Fruit fly (Drosophila melanogaster): ENCODE measurements around the gene Syt12.

The Syt12 gene

DNA sequence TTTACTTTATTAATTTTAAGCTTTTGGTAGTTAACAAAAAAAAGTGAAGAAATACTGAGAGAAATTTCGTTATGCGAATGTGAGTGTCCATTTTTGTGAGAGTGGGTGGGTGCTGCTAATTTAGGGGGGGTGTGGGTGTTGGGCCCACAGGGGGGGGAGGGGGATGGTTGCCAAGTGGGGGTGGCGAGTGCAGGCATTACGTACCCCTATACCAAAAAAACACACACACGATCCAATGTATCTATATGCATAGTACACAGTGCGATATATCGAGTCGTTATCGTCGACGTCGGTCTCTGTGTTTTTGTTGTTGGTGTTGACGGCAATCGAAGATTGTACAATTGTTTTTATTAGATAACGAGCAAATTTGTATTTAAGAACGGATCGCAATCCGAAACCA is 35.5 kb upstream of the Syt12 start:
- no peak for TF ChIP-seq OdsH (GFP tag; optimal IDR thresholded peaks at IDR 0.05)
- no peak for TF ChIP-seq Hr83 (GFP tag; optimal IDR thresholded peaks at IDR 0.05; ENCODE audit: poor library complexity, severe bottlenecking)
- TF ChIP-seq tai (GFP tag; optimal IDR thresholded peaks at IDR 0.05), result no peak
- TF ChIP-seq woc (GFP tag; optimal IDR thresholded peaks at IDR 0.05), result no peak
- no peak for TF ChIP-seq CrebA (GFP tag; optimal IDR thresholded peaks at IDR 0.05; ENCODE audit: borderline replicate concordance)
- TF ChIP-seq Abd-B (GFP tag; optimal IDR thresholded peaks at IDR 0.05), result no peak
- TF ChIP-seq Vsx2 (GFP tag; optimal IDR thresholded peaks at IDR 0.05; ENCODE audit: partially characterized antibody), result no peak
- no peak for TF ChIP-seq fru (GFP tag; optimal IDR thresholded peaks at IDR 0.05)
- no peak for TF ChIP-seq Dfd (GFP tag; optimal IDR thresholded peaks at IDR 0.05)
- TF ChIP-seq N (GFP tag; optimal IDR thresholded peaks at IDR 0.05), result no peak
- TF ChIP-seq brk (GFP tag; optimal IDR thresholded peaks at IDR 0.05), result no peak
- TF ChIP-seq Sp1 (GFP tag; optimal IDR thresholded peaks at IDR 0.05), result no peak
- TF ChIP-seq GATAd (GFP tag; optimal IDR thresholded peaks at IDR 0.05), result no peak
- TF ChIP-seq dmrt93B (GFP tag; optimal IDR thresholded peaks at IDR 0.05), result no peak
- TF ChIP-seq usp (GFP tag; optimal IDR thresholded peaks at IDR 0.05), result no peak
- no peak for TF ChIP-seq Hnf4 (GFP tag; optimal IDR thresholded peaks at IDR 0.05)
- no peak for TF ChIP-seq CG32264 (GFP tag; optimal IDR thresholded peaks at IDR 0.05)

DNA sequence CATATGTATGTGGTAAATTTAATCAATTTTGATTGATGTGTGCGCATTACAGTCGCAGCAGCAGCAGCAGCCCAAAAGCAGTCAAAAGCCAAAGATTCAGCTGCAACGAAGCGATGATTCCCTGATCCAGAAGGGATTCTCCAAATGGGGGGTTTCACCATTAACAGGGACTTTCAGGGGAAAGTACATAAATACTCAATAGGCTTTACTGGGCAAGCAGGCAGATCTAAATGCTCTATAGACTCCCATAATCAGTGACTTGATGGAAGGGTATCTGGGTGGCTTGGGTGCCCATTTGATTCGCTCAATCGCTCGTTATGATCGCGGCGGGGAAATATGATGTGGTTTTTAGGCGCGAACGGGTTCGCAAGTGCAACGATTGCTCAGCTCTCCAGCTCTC is 33.7 kb upstream of the Syt12 start:
- TF ChIP-seq woc (GFP tag; optimal IDR thresholded peaks at IDR 0.05) (no peak), ey (GFP tag; optimal IDR thresholded peaks at IDR 0.05) (peak; percentile 20), Hr83 (GFP tag; optimal IDR thresholded peaks at IDR 0.05; ENCODE audit: poor library complexity, severe bottlenecking) (no peak), HLH106 (tag; optimal IDR thresholded peaks at IDR 0.05) (peak; percentile 29), h (GFP tag; optimal IDR thresholded peaks at IDR 0.05) (peak; percentile 24), Sp1 (GFP tag; optimal IDR thresholded peaks at IDR 0.05) (peak; percentile 7), usp (GFP tag; optimal IDR thresholded peaks at IDR 0.05) (no peak), dmrt93B (GFP tag; optimal IDR thresholded peaks at IDR 0.05) (peak; percentile 18), br (GFP tag; optimal IDR thresholded peaks at IDR 0.05) (peak; percentile 20), rgr (GFP tag; optimal IDR thresholded peaks at IDR 0.05) (peak; percentile 34), sv (GFP tag; optimal IDR thresholded peaks at IDR 0.05) (no peak), lola (GFP tag; optimal IDR thresholded peaks at IDR 0.05) (no peak), psq (GFP tag; optimal IDR thresholded peaks at IDR 0.05) (peak; percentile 4), Rel (GFP tag; optimal IDR thresholded peaks at IDR 0.05) (no peak), Rel (tag; optimal IDR thresholded peaks at IDR 0.05) (peak; percentile 17)

dm6 chrX:13329572-13330046 is 29.4 kb upstream of the Syt12 start, which contains the start of gene Prx2:
Prx2 (plus strand) TSS chrX:13329824.
- no peak for TF ChIP-seq Rel (GFP tag; optimal IDR thresholded peaks at IDR 0.05)
- peak; percentile 60 for TF ChIP-seq Rel (tag; optimal IDR thresholded peaks at IDR 0.05)
- TF ChIP-seq sage (GFP tag; optimal IDR thresholded peaks at IDR 0.05), result no peak
- TF ChIP-seq h (GFP tag; optimal IDR thresholded peaks at IDR 0.05), result peak; percentile 42
- TF ChIP-seq Hr78 (GFP tag; optimal IDR thresholded peaks at IDR 0.05), result no peak
- TF ChIP-seq Vsx2 (GFP tag; optimal IDR thresholded peaks at IDR 0.05; ENCODE audit: partially characterized antibody), result no peak
- TF ChIP-seq Hnf4 (GFP tag; optimal IDR thresholded peaks at IDR 0.05), result peak; percentile 14
- no peak for TF ChIP-seq dl (GFP tag; optimal IDR thresholded peaks at IDR 0.05; ENCODE audit: insufficient read depth in 1 of 2, partially characterized antibody in 2 of 2)
- no peak for TF ChIP-seq lola (GFP tag; optimal IDR thresholded peaks at IDR 0.05)
- no peak for TF ChIP-seq brk (GFP tag; optimal IDR thresholded peaks at IDR 0.05)
- peak; percentile 21 for TF ChIP-seq CG9705 (GFP tag; optimal IDR thresholded peaks at IDR 0.05)
- no peak for TF ChIP-seq woc (GFP tag; optimal IDR thresholded peaks at IDR 0.05)
- TF ChIP-seq rgr (GFP tag; optimal IDR thresholded peaks at IDR 0.05), result peak; percentile 17
- TF ChIP-seq N (GFP tag; optimal IDR thresholded peaks at IDR 0.05), result no peak
- TF ChIP-seq OdsH (GFP tag; optimal IDR thresholded peaks at IDR 0.05), result no peak
- peak; percentile 49 for TF ChIP-seq Dif (GFP tag; optimal IDR thresholded peaks at IDR 0.05; ENCODE audit: partially characterized antibody)
- TF ChIP-seq Dfd (GFP tag; optimal IDR thresholded peaks at IDR 0.05), result no peak
- no peak for TF ChIP-seq dmrt93B (GFP tag; optimal IDR thresholded peaks at IDR 0.05)
- TF ChIP-seq GATAd (GFP tag; optimal IDR thresholded peaks at IDR 0.05), result no peak
- no peak for TF ChIP-seq psq (GFP tag; optimal IDR thresholded peaks at IDR 0.05)
- TF ChIP-seq sv (GFP tag; optimal IDR thresholded peaks at IDR 0.05), result no peak
- TF ChIP-seq Hr83 (GFP tag; optimal IDR thresholded peaks at IDR 0.05; ENCODE audit: poor library complexity, severe bottlenecking), result peak; percentile 80
- no peak for TF ChIP-seq Abd-B (GFP tag; optimal IDR thresholded peaks at IDR 0.05)
- TF ChIP-seq br (GFP tag; optimal IDR thresholded peaks at IDR 0.05), result peak; percentile 17
- peak; percentile 57 for TF ChIP-seq jim (GFP tag; optimal IDR thresholded peaks at IDR 0.05)
- TF ChIP-seq tai (GFP tag; optimal IDR thresholded peaks at IDR 0.05), result no peak
- TF ChIP-seq CG32264 (GFP tag; optimal IDR thresholded peaks at IDR 0.05), result no peak
- TF ChIP-seq Myc (optimal IDR thresholded peaks at IDR 0.05), result no peak
- TF ChIP-seq HLH106 (tag; optimal IDR thresholded peaks at IDR 0.05), result no peak
- TF ChIP-seq Jra (GFP tag; optimal IDR thresholded peaks at IDR 0.05), result no peak
- TF ChIP-seq Sp1 (GFP tag; optimal IDR thresholded peaks at IDR 0.05), result peak; percentile 56
- no peak for TF ChIP-seq usp (GFP tag; optimal IDR thresholded peaks at IDR 0.05)
- no peak for TF ChIP-seq dsf (GFP tag; optimal IDR thresholded peaks at IDR 0.05; ENCODE audit: borderline replicate concordance)
- no peak for TF ChIP-seq pan (optimal IDR thresholded peaks at IDR 0.05)
- TF ChIP-seq Mio (GFP tag; optimal IDR thresholded peaks at IDR 0.05), result no peak
- peak; percentile 42 for TF ChIP-seq fru (GFP tag; optimal IDR thresholded peaks at IDR 0.05)
- no peak for TF ChIP-seq ey (GFP tag; optimal IDR thresholded peaks at IDR 0.05)
- TF ChIP-seq CrebA (GFP tag; optimal IDR thresholded peaks at IDR 0.05; ENCODE audit: borderline replicate concordance), result no peak
- peak in 1 of 2 experiments; percentile 44 for TF ChIP-seq foxo (GFP tag; optimal IDR thresholded peaks at IDR 0.05)

All from whole organism, wandering third instar larva.